Worm (Caenorhabditis elegans): ENCODE results near the gene hda-11.

DNA sequence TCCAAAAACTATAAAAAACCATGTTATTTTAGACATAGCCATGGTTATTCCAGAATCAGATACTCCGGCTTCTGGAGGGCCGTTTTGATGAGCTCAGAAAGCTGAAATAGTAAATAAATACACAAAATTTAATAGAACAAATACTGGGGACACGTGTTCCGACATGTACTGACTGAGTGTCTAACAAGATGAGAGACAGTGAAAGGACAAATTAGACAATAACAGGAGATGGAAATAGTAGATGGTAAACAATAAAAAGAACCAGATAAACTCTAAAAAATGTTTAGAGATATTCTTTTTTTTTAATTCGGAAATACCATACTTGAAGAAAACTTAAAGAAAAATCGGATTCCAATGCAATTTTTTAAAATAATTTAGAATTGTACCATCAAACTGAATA is 41.3 kb upstream of the hda-11 start, which contains the start of gene Y32F6B.1:
- no peak for TF ChIP-seq scrt-1 (GFP tag; IDR thresholded peaks at IDR 0.05)
- TF ChIP-seq ceh-13 (GFP tag; optimal IDR thresholded peaks at IDR 0.05) = no peak
- no peak for TF ChIP-seq hnd-1 (tag; optimal IDR thresholded peaks at IDR 0.05)
- no peak for TF ChIP-seq hmbx-1 (tag; optimal IDR thresholded peaks at IDR 0.05)
- no peak for TF ChIP-seq tbx-37 (GFP tag; conservative IDR thresholded peaks at IDR 0.05)
- TF ChIP-seq sea-1 (GFP tag; conservative IDR thresholded peaks at IDR 0.05) = no peak
- TF ChIP-seq flt-1 (GFP tag; IDR thresholded peaks at IDR 0.05) = no peak
- no peak for TF ChIP-seq B0310.2 (tag; optimal IDR thresholded peaks at IDR 0.05)
- no peak for TF ChIP-seq tbx-11 (GFP tag; IDR thresholded peaks at IDR 0.05)
- TF ChIP-seq ama-1 (optimal IDR thresholded peaks at IDR 0.05) = no peak
- TF ChIP-seq F13C5.2 (tag; optimal IDR thresholded peaks at IDR 0.05) = no peak
